Fruit fly (Drosophila melanogaster): Measurements from ENCODE around the gene CG43155.

CG43155 gene

dm6 chrX:11454189-11454882, 5.2 kb upstream of the CG43155 start, which contains the start of the genes Evi5 and HP5 (continued):
- peak; percentile 44 for TF ChIP-seq bcd (GFP tag; optimal IDR thresholded peaks at IDR 0.05)
- peak; percentile 49; the same call in 1 of the 2 replicates for TF ChIP-seq Atf6 (GFP tag; IDR thresholded peaks at IDR 0.05)
- peak; percentile 55 for TF ChIP-seq Hsf (GFP tag; optimal IDR thresholded peaks at IDR 0.05)
- no peak for TF ChIP-seq caup (GFP tag; optimal IDR thresholded peaks at IDR 0.05; ENCODE audit: severe bottlenecking)
- no peak for TF ChIP-seq Hr78 (GFP tag; optimal IDR thresholded peaks at IDR 0.05)
- TF ChIP-seq CG12219 (GFP tag; optimal IDR thresholded peaks at IDR 0.05) = peak; percentile 3
- peak; percentile 37 for TF ChIP-seq stwl (tag; optimal IDR thresholded peaks at IDR 0.05)
- peak; percentile 55 for TF ChIP-seq trh (GFP tag; optimal IDR thresholded peaks at IDR 0.05)
- TF ChIP-seq tll (GFP tag; optimal IDR thresholded peaks at IDR 0.05) = peak in 1 of 2 experiments; percentile 54
- TF ChIP-seq slp2 (GFP tag; optimal IDR thresholded peaks at IDR 0.05) = peak; percentile 27
- peak; percentile 6 for TF ChIP-seq luna (GFP tag; optimal IDR thresholded peaks at IDR 0.05)
- TF ChIP-seq dpn (GFP tag; optimal IDR thresholded peaks at IDR 0.05) = peak; percentile 46 to 75
- TF ChIP-seq CG13775 (GFP tag; optimal IDR thresholded peaks at IDR 0.05) = peak; percentile 25
- peak; percentile 33 for TF ChIP-seq tio (GFP tag; optimal IDR thresholded peaks at IDR 0.05)
- TF ChIP-seq grn (GFP tag; optimal IDR thresholded peaks at IDR 0.05) = peak; percentile 36
- peak; percentile 53 for TF ChIP-seq onecut (GFP tag; IDR thresholded peaks at IDR 0.05)
- no peak for TF ChIP-seq CG7745 (tag; optimal IDR thresholded peaks at IDR 0.05)
- TF ChIP-seq crp (GFP tag; optimal IDR thresholded peaks at IDR 0.05) = no peak
- peak; percentile 57; the same call in 1 of the 3 replicates for TF ChIP-seq CG7963 (GFP tag; IDR thresholded peaks at IDR 0.05; ENCODE audit: partially characterized antibody)
- peak; percentile 37; the same call in 1 of the 2 replicates for TF ChIP-seq NFAT (GFP tag; IDR thresholded peaks at IDR 0.05)
- no peak for TF ChIP-seq CG7556 (GFP tag; optimal IDR thresholded peaks at IDR 0.05)
- TF ChIP-seq cas (GFP tag; IDR thresholded peaks at IDR 0.05) = peak; percentile 12; the same call in 1 of the 2 replicates
- TF ChIP-seq HLH3B (GFP tag; IDR thresholded peaks at IDR 0.05) = peak; percentile 24; the same call in 1 of the 2 replicates
- TF ChIP-seq sd (tag; optimal IDR thresholded peaks at IDR 0.05) = peak; percentile 34
- TF ChIP-seq tna (GFP tag; IDR thresholded peaks at IDR 0.05; ENCODE audit: partially characterized antibody) = peak; percentile 29; the same call in 1 of the 2 replicates
- no peak for TF ChIP-seq stc (GFP tag; IDR thresholded peaks at IDR 0.05)
- no peak for TF ChIP-seq CG6254 (GFP tag; optimal IDR thresholded peaks at IDR 0.05)
- no peak for TF ChIP-seq CG1647 (GFP tag; optimal IDR thresholded peaks at IDR 0.05)
- peak; percentile 49 for TF ChIP-seq CG9727 (GFP tag; optimal IDR thresholded peaks at IDR 0.05)
- no peak for TF ChIP-seq CG16815 (GFP tag; optimal IDR thresholded peaks at IDR 0.05)
- TF ChIP-seq Sin3A (optimal IDR thresholded peaks at IDR 0.05) = peak; percentile 80
- no peak for TF ChIP-seq CG17612 (GFP tag; IDR thresholded peaks at IDR 0.05)
- peak; percentile 53 for TF ChIP-seq E2f2 (GFP tag; IDR thresholded peaks at IDR 0.05)
- peak; percentile 45 for TF ChIP-seq pho (GFP tag; optimal IDR thresholded peaks at IDR 0.05)
- TF ChIP-seq al (GFP tag; IDR thresholded peaks at IDR 0.05) = peak; percentile 57
- no peak for TF ChIP-seq CG10959 (GFP tag; IDR thresholded peaks at IDR 0.05)
- no peak for TF ChIP-seq Vsx1 (GFP tag; optimal IDR thresholded peaks at IDR 0.05)
- TF ChIP-seq Ravus (GFP tag; IDR thresholded peaks at IDR 0.05) = no peak
- no peak for TF ChIP-seq CG7271 (tag; optimal IDR thresholded peaks at IDR 0.05)
- no peak for TF ChIP-seq CG30431 (GFP tag; optimal IDR thresholded peaks at IDR 0.05)
- TF ChIP-seq Mad (GFP tag; optimal IDR thresholded peaks at IDR 0.05) = no peak
- TF ChIP-seq BEAF-32 (GFP tag; optimal IDR thresholded peaks at IDR 0.05) = peak; percentile 72
- TF ChIP-seq CG33213 (GFP tag; optimal IDR thresholded peaks at IDR 0.05) = peak; percentile 55
- TF ChIP-seq cad (GFP tag; optimal IDR thresholded peaks at IDR 0.05) = no peak
- TF ChIP-seq Ssrp (tag; optimal IDR thresholded peaks at IDR 0.05) = peak; percentile 2
- TF ChIP-seq CG8944 (GFP tag; optimal IDR thresholded peaks at IDR 0.05) = peak; percentile 41
- peak; percentile 50; the same call in 1 of the 2 replicates for TF ChIP-seq H2.0 (GFP tag; IDR thresholded peaks at IDR 0.05)
- TF ChIP-seq maf-S (GFP tag; optimal IDR thresholded peaks at IDR 0.05) = peak; percentile 32
- TF ChIP-seq Myb (GFP tag; optimal IDR thresholded peaks at IDR 0.05) = peak; percentile 55
